ENCODE assay signal across 1 worm cellular context in genomic region chrV:9673199-9673843, ce11.
TF ChIP-seq lines count a peak whose summit lies in the region.

sulp-8 (minus strand) TSS chrV:9673667.

TF ChIP-seq in whole organism, L1 larva, 84 proteins besides CTCF, POLR2A, EP300 and RAD21 (continued from another document):
- TF ChIP-seq hpl-2 (GFP tag; optimal IDR thresholded peaks at IDR 0.05; lab: Kevin White, UChicago) (no peak), nhr-20 (tag; optimal IDR thresholded peaks at IDR 0.05; lab: Kevin White, UChicago) (no peak), sup-37 (GFP tag; optimal IDR thresholded peaks at IDR 0.05; lab: Kevin White, UChicago) (no peak), C04F5.9 (tag; optimal IDR thresholded peaks at IDR 0.05; lab: Kevin White, UChicago) (no peak), F16B12.6 (tag; optimal IDR thresholded peaks at IDR 0.05; lab: Kevin White, UChicago) (no peak), pag-3 (tag; optimal IDR thresholded peaks at IDR 0.05; lab: Kevin White, UChicago; ENCODE audit: borderline replicate concordance, insufficient read depth) (no peak)
